Worm (Caenorhabditis elegans) whole organism, L4 larva: ENCODE results near the gene K09E4.1.

Experiments used
- F10B5.3 ChIP-seq: sonication (generic microtip); optimal IDR thresholded peaks from 2 replicates; lab custom pipeline; 2016; ENCODE audit warnings: mild to moderate bottlenecking, missing genetic modification characterization, missing compliant biosample characterization
- Y75B8A.6 ChIP-seq: fragments of 200-800 bp; sonication (Bioruptor generic); IDR thresholded peaks from 2 replicates; pipeline ENCODE4 v1.3.6; 2022; ENCODE audit warnings: missing genetic modification reagents, missing genetic modification characterization, missing compliant biosample characterization
- aha-1 ChIP-seq: fragments of 150-350 bp; peaks from one replicate; lab custom pipeline; 2014; ENCODE audit warnings: missing biosample characterization, missing genetic modification characterization
- aly-2 ChIP-seq: sonication (generic microtip); optimal IDR thresholded peaks from 2 replicates; lab custom pipeline; 2018; ENCODE audit warnings: missing biosample characterization, missing genetic modification characterization
- ama-1 ChIP-seq: fragments of 150-350 bp; optimal IDR thresholded peaks from 2 replicates; lab custom pipeline; 2014; ENCODE audit warnings: inconsistent platforms, mixed read lengths
- arid-1 ChIP-seq: fragments of 200-800 bp; sonication (Bioruptor generic); conservative IDR thresholded peaks from 2 replicates; pipeline ENCODE4 v1.3.6; 2022; ENCODE audit warnings: missing genetic modification reagents, missing genetic modification characterization, missing compliant biosample characterization
- ceh-28 ChIP-seq: fragments of 150-350 bp; optimal IDR thresholded peaks from 2 replicates; lab custom pipeline; 2014; ENCODE audit warnings: missing biosample characterization, missing genetic modification reagents, missing genetic modification characterization
- ces-1 ChIP-seq: fragments of 150-350 bp; sonication (generic microtip); optimal IDR thresholded peaks from 4 replicates; lab custom pipeline; 2014; ENCODE audit warnings: missing biosample characterization, missing genetic modification reagents, missing genetic modification characterization
- cey-2 ChIP-seq: sonication (generic microtip); optimal IDR thresholded peaks from 3 replicates; lab custom pipeline; 2017; ENCODE audit warnings: missing genetic modification characterization, mild to moderate bottlenecking, missing compliant biosample characterization, antibody characterized with exemption, borderline replicate concordance; ENCODE audit not compliant: insufficient read depth
- daf-8 ChIP-seq: fragments of 200-800 bp; sonication (Bioruptor generic); IDR thresholded peaks from 2 replicates; pipeline ENCODE4 v1.3.6; 2022; ENCODE audit warnings: missing genetic modification characterization, missing compliant biosample characterization
- duxl-1 ChIP-seq: sonication (generic microtip); optimal IDR thresholded peaks from 2 replicates; lab custom pipeline; 2016; ENCODE audit warnings: mild to moderate bottlenecking, missing genetic modification characterization, moderate library complexity, missing compliant biosample characterization; ENCODE audit not compliant: poor library complexity
- dve-1 ChIP-seq: sonication (generic microtip); optimal IDR thresholded peaks from 2 replicates; lab custom pipeline; 2017; ENCODE audit warnings: antibody characterized with exemption, mild to moderate bottlenecking, missing genetic modification characterization, missing compliant biosample characterization; ENCODE audit not compliant: insufficient read depth
- egl-43 ChIP-seq: fragments of 200-800 bp; sonication (Bioruptor generic); IDR thresholded peaks from 2 replicates; pipeline ENCODE4 v1.3.6; 2022; ENCODE audit warnings: missing genetic modification reagents, missing genetic modification characterization, missing compliant biosample characterization
- gei-8 ChIP-seq: fragments of 200-800 bp; sonication (Bioruptor generic); optimal IDR thresholded peaks from 2 replicates; lab custom pipeline; 2018; ENCODE audit warnings: mild to moderate bottlenecking, missing genetic modification characterization, missing compliant biosample characterization
- hlh-30 ChIP-seq: sonication (generic microtip); optimal IDR thresholded peaks from 2 replicates; lab custom pipeline; 2017; ENCODE audit warnings: antibody characterized with exemption, mild to moderate bottlenecking, missing genetic modification characterization, missing compliant biosample characterization; ENCODE audit not compliant: insufficient read depth
- lir-3 ChIP-seq: sonication (generic microtip); optimal IDR thresholded peaks from 2 replicates; lab custom pipeline; 2016; ENCODE audit warnings: mild to moderate bottlenecking, missing genetic modification characterization, missing compliant biosample characterization
- madf-5 ChIP-seq, 2 experiments: fragments of 200-800 bp; sonication (Bioruptor generic); IDR thresholded peaks; 2 replicates each; pipeline ENCODE4 v1.3.6; 2022; ENCODE audit warnings: missing compliant biosample characterization in 2 of 2, missing genetic modification characterization in 2 of 2
- mes-2 ChIP-seq: sonication (generic microtip); optimal IDR thresholded peaks from 2 replicates; lab custom pipeline; 2016; ENCODE audit warnings: missing genotype, mild to moderate bottlenecking, missing genetic modification characterization, missing compliant biosample characterization; ENCODE audit not compliant: poor library complexity, severe bottlenecking
- nhr-111 ChIP-seq: fragments of 200-800 bp; sonication (Bioruptor generic); optimal IDR thresholded peaks from 2 replicates; lab custom pipeline; 2018; ENCODE audit warnings: mild to moderate bottlenecking, missing genetic modification characterization, missing compliant biosample characterization
- nhr-237 ChIP-seq: sonication (generic microtip); optimal IDR thresholded peaks from 2 replicates; lab custom pipeline; 2017; ENCODE audit warnings: missing biosample characterization, missing genetic modification characterization
- nhr-48 ChIP-seq: sonication (generic microtip); optimal IDR thresholded peaks from 2 replicates; lab custom pipeline; 2016; ENCODE audit warnings: mild to moderate bottlenecking, missing genetic modification characterization, missing compliant biosample characterization
- nhr-6 ChIP-seq: fragments of 150-350 bp; optimal IDR thresholded peaks from 2 replicates; lab custom pipeline; 2014; ENCODE audit warnings: missing biosample characterization, missing genetic modification characterization
- pha-4 ChIP-seq, 2 experiments: fragments of 150-350 bp in 1 of 2; fragments of 200-800 bp in 1 of 2; sonication (Bioruptor generic) in 1 of 2; IDR thresholded peaks in 1 of 2; optimal IDR thresholded peaks in 1 of 2; 2 replicates each; pipeline versions ENCODE4 v1.3.6 to Lab custom; 2014 to 2022; ENCODE audit warnings: missing genetic modification characterization in 2 of 2, missing genetic modification reagents in 2 of 2, missing biosample characterization in 1 of 2, missing compliant biosample characterization in 1 of 2
- set-16 ChIP-seq: fragments of 200-800 bp; sonication (Bioruptor generic); IDR thresholded peaks from 2 replicates; pipeline ENCODE4 v1.3.6; 2022; ENCODE audit warnings: missing genetic modification reagents, missing genetic modification characterization, missing compliant biosample characterization
- skn-1 ChIP-seq: fragments of 150-350 bp; optimal IDR thresholded peaks from 2 replicates; lab custom pipeline; 2014; ENCODE audit warnings: missing biosample characterization, missing genetic modification characterization
- spr-1 ChIP-seq: sonication (generic microtip); optimal IDR thresholded peaks from 2 replicates; lab custom pipeline; 2016; ENCODE audit warnings: mild to moderate bottlenecking, missing genetic modification characterization, missing compliant biosample characterization
- unc-62 ChIP-seq, 3 experiments: fragments of 150-350 bp in 1 of 3; sonication (generic microtip); optimal IDR thresholded peaks in 2 of 3; peaks in 1 of 3; 1 replicate in 1 of 3; 2 replicates in 2 of 3; lab custom pipeline; 2014 to 2017; ENCODE audit warnings: missing biosample characterization in 3 of 3, missing genetic modification characterization in 3 of 3, missing genetic modification reagents in 3 of 3, missing genotype in 1 of 3
- vab-7 ChIP-seq: fragments of 200-800 bp; sonication (Bioruptor generic); IDR thresholded peaks from 2 replicates; pipeline ENCODE4 v1.3.6; 2022; ENCODE audit warnings: missing genetic modification reagents, missing genetic modification characterization, missing compliant biosample characterization
- zag-1 ChIP-seq: fragments of 150-350 bp; optimal IDR thresholded peaks from 2 replicates; lab custom pipeline; 2014; ENCODE audit warnings: missing biosample characterization, missing genetic modification characterization
- zip-11 ChIP-seq: fragments of 200-800 bp; sonication (Bioruptor generic); IDR thresholded peaks from 2 replicates; pipeline ENCODE4 v1.3.6; 2022; ENCODE audit warnings: missing genetic modification characterization, missing compliant biosample characterization

Gene K09E4.1

ce11 chrII:14100963-14101362, 36.7 kb upstream of the K09E4.1 start, which contains the start of gene bkip-1:
Gene bkip-1 (plus strand): TSS chrII:14101263.
- no peak for TF ChIP-seq aha-1 (tag; lab: Kevin White, UChicago)
- TF ChIP-seq nhr-237: no peak
- no peak for TF ChIP-seq vab-7 (GFP tag; lab: Robert Waterston, UW)

ce11 chrII:14102112-14102511, 35.5 kb upstream of the K09E4.1 start:
- peak in 1 of 2 experiments; percentile 29 for TF ChIP-seq unc-62 (GFP tag; optimal IDR thresholded peaks at IDR 0.05 in 1 of 2; lab: Kevin White, UChicago)
- TF ChIP-seq unc-62 (tag; optimal IDR thresholded peaks at IDR 0.05; lab: Kevin White, UChicago): no peak
- no peak for TF ChIP-seq lir-3

ce11 chrII:14104470-14104869, 33.2 kb upstream of the K09E4.1 start, which contains the start of gene gur-4:
Gene gur-4 (plus strand): TSS chrII:14104770.
- TF ChIP-seq nhr-48 (no peak), ceh-28 (tag; lab: Kevin White, UChicago) (no peak), ama-1 (no peak), gei-8 (GFP tag; lab: Kevin White, UChicago) (no peak), cey-2 (tag; lab: Kevin White, UChicago) (no peak), daf-8 (GFP tag; lab: Robert Waterston, UW) (no peak), hlh-30 (tag; lab: Kevin White, UChicago) (no peak), set-16 (no peak), nhr-6 (tag; lab: Kevin White, UChicago) (no peak), F10B5.3 (tag; lab: Kevin White, UChicago) (no peak), Y75B8A.6 (no peak), pha-4 (GFP tag; IDR thresholded peaks at IDR 0.05; lab: Robert Waterston, UW) (no peak), pha-4 (tag; optimal IDR thresholded peaks at IDR 0.05; lab: Kevin White, UChicago) (no peak), arid-1 (GFP tag; lab: Robert Waterston, UW) (no peak), vab-7 (GFP tag; lab: Robert Waterston, UW) (no peak), madf-5 (GFP tag; IDR thresholded peaks at IDR 0.05; lab: Robert Waterston, UW) (no peak), ces-1 (GFP tag; lab: Kevin White, UChicago) (no peak), lir-3 (no peak), zip-11 (no peak), egl-43 (GFP tag; lab: Robert Waterston, UW) (no peak), skn-1 (no peak)

- TF ChIP-seq zag-1 (no peak), unc-62 (GFP tag; optimal IDR thresholded peaks at IDR 0.05 in 1 of 2; lab: Kevin White, UChicago) (peak in 1 of 2 experiments; percentile 80), unc-62 (tag; optimal IDR thresholded peaks at IDR 0.05; lab: Kevin White, UChicago) (no peak)
Measured at ce11 chrII:14106164-14106563, 31.5 kb upstream of the K09E4.1 start.

ce11 chrII:14109184-14109664, 28.4 kb upstream of the K09E4.1 start, which contains the start of gene cpg-7:
Gene cpg-7 (minus strand): TSS chrII:14109234.
- TF ChIP-seq spr-1 (no peak), egl-43 (GFP tag; lab: Robert Waterston, UW) (no peak), mes-2 (tag; lab: Kevin White, UChicago) (no peak), ces-1 (GFP tag; lab: Kevin White, UChicago) (no peak), gei-8 (GFP tag; lab: Kevin White, UChicago) (no peak), ceh-28 (tag; lab: Kevin White, UChicago) (no peak), lir-3 (no peak), aly-2 (tag; lab: Kevin White, UChicago) (no peak), dve-1 (tag; lab: Kevin White, UChicago) (no peak), zag-1 (no peak), nhr-111 (GFP tag; lab: Kevin White, UChicago) (no peak), duxl-1 (tag; lab: Kevin White, UChicago) (no peak)
- TF ChIP-seq, all 104 proteins: peak for 0
